Fruit fly (Drosophila melanogaster): ENCODE results near the gene Surf6.

The Surf6 gene

DNA sequence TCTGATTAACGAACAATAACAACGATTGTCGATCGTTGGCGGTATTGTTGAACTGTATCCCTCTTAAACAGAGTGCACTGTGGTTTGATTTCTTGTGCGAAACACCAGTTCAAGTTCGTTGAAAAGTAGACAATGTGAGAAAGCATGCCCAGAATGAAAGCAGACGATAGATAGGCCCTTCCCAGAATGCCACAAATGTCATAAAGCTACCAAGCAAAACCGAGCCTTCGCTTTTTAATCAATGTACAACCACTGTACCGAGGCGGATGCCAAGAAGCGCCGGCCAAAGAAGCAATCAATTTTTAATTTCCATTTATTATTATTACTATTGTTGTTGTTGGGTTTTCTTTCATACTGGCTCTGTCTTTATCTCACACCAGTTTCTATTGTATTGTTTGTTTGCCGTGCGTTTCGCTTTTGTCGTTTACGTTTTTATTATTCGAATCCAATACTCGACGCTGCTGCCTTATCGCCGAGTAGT, 4.2 kb upstream of the Surf6 start (continued):
- TF ChIP-seq CG9797 (GFP tag; optimal IDR thresholded peaks at IDR 0.05) (no peak), insv (GFP tag; optimal IDR thresholded peaks at IDR 0.05) (no peak), CG7963 (GFP tag; IDR thresholded peaks at IDR 0.05; ENCODE audit: partially characterized antibody) (no peak), stwl (tag; optimal IDR thresholded peaks at IDR 0.05) (no peak), CG12236 (GFP tag; optimal IDR thresholded peaks at IDR 0.05) (peak; percentile 61), CG5245 (GFP tag; optimal IDR thresholded peaks at IDR 0.05) (peak; percentile 66), CG2889 (GFP tag; IDR thresholded peaks at IDR 0.05) (peak; percentile 85), crc (GFP tag; optimal IDR thresholded peaks at IDR 0.05) (peak; percentile 64), chif (GFP tag; optimal IDR thresholded peaks at IDR 0.05) (peak; percentile 77 to 86), D19A (tag; optimal IDR thresholded peaks at IDR 0.05) (peak; percentile 70), Ets65A (GFP tag) (peak; percentile 57), Adf1 (GFP tag; IDR thresholded peaks at IDR 0.05) (peak; percentile 76), onecut (GFP tag; IDR thresholded peaks at IDR 0.05) (peak; percentile 78), chm (GFP tag; IDR thresholded peaks at IDR 0.05) (peak; percentile 87), seq (GFP tag; IDR thresholded peaks at IDR 0.05) (peak; percentile 93), Ets97D (GFP tag; optimal IDR thresholded peaks at IDR 0.05) (peak; percentile 38), vfl (GFP tag; optimal IDR thresholded peaks at IDR 0.05) (peak; percentile 82), abd-A (tag; optimal IDR thresholded peaks at IDR 0.05) (no peak), CG4707 (GFP tag; optimal IDR thresholded peaks at IDR 0.05) (peak; percentile 74), CG13296 (GFP tag; optimal IDR thresholded peaks at IDR 0.05) (peak; percentile 53), Lpt (GFP tag; optimal IDR thresholded peaks at IDR 0.05) (no peak), Dip2 (GFP tag; IDR thresholded peaks at IDR 0.05) (0 out of 2 replicates have a peak, but pooled peaks have one; percentile 36), CG13424 (tag; optimal IDR thresholded peaks at IDR 0.05) (peak; percentile 63), Meics (GFP tag; optimal IDR thresholded peaks at IDR 0.05) (peak; percentile 85), Gsc (GFP tag; IDR thresholded peaks at IDR 0.05) (peak; percentile 58; the same call in 1 of the 2 replicates), BEAF-32 (GFP tag; optimal IDR thresholded peaks at IDR 0.05) (no peak), CG14050 (GFP tag; IDR thresholded peaks at IDR 0.05) (peak; percentile 84), Side (GFP tag; optimal IDR thresholded peaks at IDR 0.05) (peak; percentile 53), ATbp (GFP tag; optimal IDR thresholded peaks at IDR 0.05) (peak; percentile 82), slp2 (GFP tag; optimal IDR thresholded peaks at IDR 0.05) (peak; percentile 78), CG31365 (tag; optimal IDR thresholded peaks at IDR 0.05) (peak; percentile 60), CG13287 (GFP tag; IDR thresholded peaks at IDR 0.05; ENCODE audit: partially characterized antibody) (peak; percentile 28; the same call in 1 of the 2 replicates), Six4 (GFP tag; optimal IDR thresholded peaks at IDR 0.05) (peak; percentile 79), ranshi (GFP tag; IDR thresholded peaks at IDR 0.05) (peak; percentile 79), Hr51 (GFP tag; optimal IDR thresholded peaks at IDR 0.05) (peak; percentile 70 to 87), CG2202 (tag; optimal IDR thresholded peaks at IDR 0.05) (peak; percentile 40), gfzf (GFP tag; optimal IDR thresholded peaks at IDR 0.05) (no peak), grau (tag; optimal IDR thresholded peaks at IDR 0.05) (peak; percentile 86), CG1233 (GFP tag; optimal IDR thresholded peaks at IDR 0.05) (peak; percentile 42), Bdp1 (GFP tag; optimal IDR thresholded peaks at IDR 0.05) (peak; percentile 73), gsb (GFP tag; IDR thresholded peaks at IDR 0.05) (peak; percentile 85), ems (GFP tag; optimal IDR thresholded peaks at IDR 0.05) (peak; percentile 76), dati (GFP tag; IDR thresholded peaks at IDR 0.05) (peak; percentile 64), ap (GFP tag; IDR thresholded peaks at IDR 0.05) (peak; percentile 67; the same call in 1 of the 2 replicates), tll (GFP tag; optimal IDR thresholded peaks at IDR 0.05) (no peak), CG13775 (GFP tag; optimal IDR thresholded peaks at IDR 0.05) (peak; percentile 68), Deaf1 (tag; optimal IDR thresholded peaks at IDR 0.05) (peak; percentile 47), CG10959 (GFP tag; IDR thresholded peaks at IDR 0.05) (peak; percentile 69), CG17612 (GFP tag; IDR thresholded peaks at IDR 0.05) (peak; percentile 59; the same call in 1 of the 2 replicates), da (GFP tag; optimal IDR thresholded peaks at IDR 0.05) (peak; percentile 58), Dad (GFP tag; optimal IDR thresholded peaks at IDR 0.05) (peak; percentile 74)
